Worm (Caenorhabditis elegans): ENCODE data around the gene scl-14.

DNA sequence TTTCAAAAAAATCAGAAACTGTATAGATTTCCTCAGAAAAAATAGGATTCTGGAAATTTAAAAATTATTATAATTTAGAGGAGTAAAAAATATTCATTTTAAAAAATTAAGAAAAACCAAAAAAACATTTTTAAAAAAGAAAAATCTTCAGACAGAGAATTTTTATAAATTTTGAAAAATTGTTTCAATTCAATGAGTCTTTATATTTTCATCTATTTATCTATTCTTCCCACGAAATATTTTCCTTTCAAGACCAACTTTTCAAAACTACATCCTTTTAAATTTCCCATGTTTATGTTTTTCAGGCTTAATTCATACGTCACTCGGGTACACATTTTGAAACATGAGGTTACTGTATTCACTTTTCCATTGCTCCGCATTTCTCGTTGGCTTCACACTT, 5.0 kb downstream of the scl-14 start, which contains the start of gene nas-14:
- TF ChIP-seq flt-1 (GFP tag; IDR thresholded peaks at IDR 0.05) (no peak), ama-1 (optimal IDR thresholded peaks at IDR 0.05) (no peak), B0310.2 (tag; optimal IDR thresholded peaks at IDR 0.05) (no peak), aly-1 (tag; optimal IDR thresholded peaks at IDR 0.05) (no peak), sea-1 (GFP tag; conservative IDR thresholded peaks at IDR 0.05) (no peak), scrt-1 (GFP tag; IDR thresholded peaks at IDR 0.05) (no peak), tra-4 (tag; optimal IDR thresholded peaks at IDR 0.05) (no peak), tbx-11 (GFP tag; IDR thresholded peaks at IDR 0.05) (no peak), ceh-13 (GFP tag; optimal IDR thresholded peaks at IDR 0.05) (no peak), hmg-4 (GFP tag; optimal IDR thresholded peaks at IDR 0.05) (no peak)

Measured in whole organism, early embryonic.